1 fruit fly cellular context compared by ENCODE assay signal in genomic region chr2L:6841349-6841748, dm6.
TF ChIP-seq lines count a peak whose summit lies in the region.

No protein-coding gene starts in this region.

TF ChIP-seq in whole organism, embryonic, 481 proteins besides CTCF, POLR2A, EP300 and RAD21 (continued from another document and continues in another):
- peak; percentile 50 for TF ChIP-seq CG8359 (GFP tag; optimal IDR thresholded peaks at IDR 0.05; lab: Kevin White, UChicago; ENCODE audit: borderline replicate concordance)
- no peak for TF ChIP-seq Sry-β (GFP tag; optimal IDR thresholded peaks at IDR 0.05; lab: Kevin White, UChicago)
- peak; percentile 50 for TF ChIP-seq CG6654 (GFP tag; optimal IDR thresholded peaks at IDR 0.05; lab: Kevin White, UChicago)
- TF ChIP-seq pho (GFP tag; optimal IDR thresholded peaks at IDR 0.05; lab: Kevin White, UChicago): peak; percentile 13
- peak; percentile 81 for TF ChIP-seq CG8924 (tag; optimal IDR thresholded peaks at IDR 0.05; lab: Kevin White, UChicago)
- 0 out of 2 replicates have a peak, but pooled peaks have one; percentile 39 for TF ChIP-seq CG14014 (GFP tag; IDR thresholded peaks at IDR 0.05; lab: Robert Waterston, UW)
- peak; percentile 96 for TF ChIP-seq Ets65A (GFP tag; lab: Kevin White, UChicago)
- peak; percentile 55 for TF ChIP-seq CG5180 (GFP tag; optimal IDR thresholded peaks at IDR 0.05; lab: Kevin White, UChicago)
- peak; percentile 55 for TF ChIP-seq CG11723 (GFP tag; optimal IDR thresholded peaks at IDR 0.05; lab: Kevin White, UChicago)
- no peak for TF ChIP-seq CG31388 (GFP tag; optimal IDR thresholded peaks at IDR 0.05; lab: Kevin White, UChicago)
- no peak for TF ChIP-seq rib (GFP tag; IDR thresholded peaks at IDR 0.05; lab: Robert Waterston, UW)
- TF ChIP-seq dmrt99B (tag; optimal IDR thresholded peaks at IDR 0.05; lab: Kevin White, UChicago): peak; percentile 77
- TF ChIP-seq CkIIα-i1 (GFP tag; IDR thresholded peaks at IDR 0.05; lab: Robert Waterston, UW): no peak
- peak; percentile 46 for TF ChIP-seq CG4854 (GFP tag; optimal IDR thresholded peaks at IDR 0.05; lab: Kevin White, UChicago)
- no peak for TF ChIP-seq CG13287 (GFP tag; IDR thresholded peaks at IDR 0.05; lab: Robert Waterston, UW; ENCODE audit: partially characterized antibody)
- TF ChIP-seq Usf (GFP tag; optimal IDR thresholded peaks at IDR 0.05; lab: Kevin White, UChicago): peak; percentile 61
- peak; percentile 90 for TF ChIP-seq CG2712 (tag; optimal IDR thresholded peaks at IDR 0.05; lab: Kevin White, UChicago)
- TF ChIP-seq Meics (GFP tag; optimal IDR thresholded peaks at IDR 0.05; lab: Kevin White, UChicago): peak; percentile 26
- peak; percentile 74 for TF ChIP-seq Oli (tag; optimal IDR thresholded peaks at IDR 0.05; lab: Kevin White, UChicago)
- TF ChIP-seq CG13123 (GFP tag; optimal IDR thresholded peaks at IDR 0.05; lab: Kevin White, UChicago): peak; percentile 41
- TF ChIP-seq CoRest (tag; optimal IDR thresholded peaks at IDR 0.05; lab: Kevin White, UChicago): peak; percentile 80
- peak; percentile 82 for TF ChIP-seq chm (GFP tag; IDR thresholded peaks at IDR 0.05; lab: Robert Waterston, UW)
- peak; percentile 48; the same call in 1 of the 2 replicates for TF ChIP-seq seq (GFP tag; IDR thresholded peaks at IDR 0.05; lab: Robert Waterston, UW)
- peak; percentile 45 for TF ChIP-seq CG18764 (GFP tag; optimal IDR thresholded peaks at IDR 0.05; lab: Kevin White, UChicago)
- TF ChIP-seq CG1233 (GFP tag; optimal IDR thresholded peaks at IDR 0.05; lab: Kevin White, UChicago): peak; percentile 56
- peak; percentile 34 for TF ChIP-seq tx (GFP tag; optimal IDR thresholded peaks at IDR 0.05; lab: Kevin White, UChicago)
- TF ChIP-seq slbo (GFP tag; IDR thresholded peaks at IDR 0.05; lab: Robert Waterston, UW): peak; percentile 50
- peak; percentile 71 for TF ChIP-seq Gsc (GFP tag; IDR thresholded peaks at IDR 0.05; lab: Robert Waterston, UW)
- TF ChIP-seq stc (GFP tag; IDR thresholded peaks at IDR 0.05; lab: Robert Waterston, UW): peak; percentile 52; the same call in 1 of the 2 replicates
- peak in 1 of 3 experiments; percentile 91 for TF ChIP-seq lola (GFP tag; optimal IDR thresholded peaks at IDR 0.05; lab: Kevin White, UChicago)
- peak; percentile 33 for TF ChIP-seq Sry-δ (GFP tag; optimal IDR thresholded peaks at IDR 0.05; lab: Kevin White, UChicago)
- TF ChIP-seq ro (GFP tag; IDR thresholded peaks at IDR 0.05; lab: Robert Waterston, UW): peak; percentile 59; the same call in 1 of the 2 replicates
- peak; percentile 92 for TF ChIP-seq zfh1 (GFP tag; IDR thresholded peaks at IDR 0.05; lab: Robert Waterston, UW)
- no peak for TF ChIP-seq CG43689 (GFP tag; IDR thresholded peaks at IDR 0.05; lab: Robert Waterston, UW)
- peak; percentile 11 for TF ChIP-seq CG9797 (GFP tag; optimal IDR thresholded peaks at IDR 0.05; lab: Kevin White, UChicago)
- peak; percentile 17; the same call in 1 of the 2 replicates for TF ChIP-seq Taf1 (GFP tag; IDR thresholded peaks at IDR 0.05; lab: Robert Waterston, UW)
- peak; percentile 3 for TF ChIP-seq CG15479 (GFP tag; optimal IDR thresholded peaks at IDR 0.05; lab: Kevin White, UChicago)
- TF ChIP-seq nau (GFP tag; optimal IDR thresholded peaks at IDR 0.05; lab: Kevin White, UChicago): no peak
- TF ChIP-seq pros (GFP tag; optimal IDR thresholded peaks at IDR 0.05; lab: Kevin White, UChicago): peak; percentile 87
- TF ChIP-seq gce (GFP tag; IDR thresholded peaks at IDR 0.05; lab: Robert Waterston, UW): peak; percentile 75; the same call in 2 of the 3 replicates
- peak; percentile 50; the same call in 1 of the 2 replicates for TF ChIP-seq CG14441 (GFP tag; IDR thresholded peaks at IDR 0.05; lab: Robert Waterston, UW)
- peak; percentile 76 for TF ChIP-seq CG5245 (GFP tag; optimal IDR thresholded peaks at IDR 0.05; lab: Kevin White, UChicago)
- TF ChIP-seq fd64A (GFP tag; optimal IDR thresholded peaks at IDR 0.05; lab: Kevin White, UChicago): peak; percentile 42
- TF ChIP-seq CG10209 (GFP tag; optimal IDR thresholded peaks at IDR 0.05; lab: Kevin White, UChicago): peak; percentile 68
- peak; percentile 45 for TF ChIP-seq run (tag; optimal IDR thresholded peaks at IDR 0.05; lab: Kevin White, UChicago)
- TF ChIP-seq Drgx (GFP tag; IDR thresholded peaks at IDR 0.05; lab: Robert Waterston, UW): no peak
- TF ChIP-seq CG2889 (GFP tag; IDR thresholded peaks at IDR 0.05; lab: Robert Waterston, UW): 0 out of 3 replicates have a peak, but pooled peaks have one; percentile 10
- peak; percentile 41 for TF ChIP-seq kah (GFP tag; optimal IDR thresholded peaks at IDR 0.05; lab: Kevin White, UChicago)
- peak; percentile 73 for TF ChIP-seq Xbp1 (GFP tag; optimal IDR thresholded peaks at IDR 0.05; lab: Kevin White, UChicago)
- peak in 1 of 2 experiments; percentile 29 for TF ChIP-seq tll (GFP tag; optimal IDR thresholded peaks at IDR 0.05; lab: Kevin White, UChicago)
- peak; percentile 62 for TF ChIP-seq Six4 (GFP tag; optimal IDR thresholded peaks at IDR 0.05; lab: Kevin White, UChicago)
- TF ChIP-seq CG7372 (GFP tag; IDR thresholded peaks at IDR 0.05; lab: Robert Waterston, UW): peak; percentile 70
- TF ChIP-seq Abd-B (GFP tag; optimal IDR thresholded peaks at IDR 0.05; lab: Kevin White, UChicago): peak; percentile 57
- TF ChIP-seq ERR (GFP tag; optimal IDR thresholded peaks at IDR 0.05; lab: Kevin White, UChicago): no peak
- peak; percentile 22 for TF ChIP-seq cato (GFP tag; optimal IDR thresholded peaks at IDR 0.05; lab: Kevin White, UChicago; ENCODE audit: borderline replicate concordance)
- TF ChIP-seq sqz (GFP tag; optimal IDR thresholded peaks at IDR 0.05; lab: Kevin White, UChicago): peak; percentile 62
- TF ChIP-seq sens (GFP tag; lab: Kevin White, UChicago): peak; percentile 98
- no peak for TF ChIP-seq nerfin-2 (GFP tag; IDR thresholded peaks at IDR 0.05; lab: Robert Waterston, UW; ENCODE audit: partially characterized antibody)
- TF ChIP-seq peb (GFP tag; IDR thresholded peaks at IDR 0.05; lab: Robert Waterston, UW): peak; percentile 65; the same call in 1 of the 2 replicates
- TF ChIP-seq mam (GFP tag; optimal IDR thresholded peaks at IDR 0.05; lab: Kevin White, UChicago): peak; percentile 34
- TF ChIP-seq wek (GFP tag; optimal IDR thresholded peaks at IDR 0.05; lab: Kevin White, UChicago): peak; percentile 19
- peak; percentile 20; the same call in 1 of the 2 replicates for TF ChIP-seq E2f2 (GFP tag; IDR thresholded peaks at IDR 0.05; lab: Robert Waterston, UW)
- peak; percentile 83 for TF ChIP-seq nmo (GFP tag; optimal IDR thresholded peaks at IDR 0.05; lab: Kevin White, UChicago)
- TF ChIP-seq CG2199 (GFP tag; IDR thresholded peaks at IDR 0.05; lab: Robert Waterston, UW): peak; percentile 30; the same call in 1 of the 3 replicates
- TF ChIP-seq maf-S (GFP tag; optimal IDR thresholded peaks at IDR 0.05; lab: Kevin White, UChicago): peak; percentile 24
- TF ChIP-seq otp (GFP tag; IDR thresholded peaks at IDR 0.05; lab: Robert Waterston, UW): peak; percentile 85
- TF ChIP-seq CG32772 (GFP tag; IDR thresholded peaks at IDR 0.05; lab: Robert Waterston, UW): peak; percentile 77
- TF ChIP-seq jigr1 (GFP tag; IDR thresholded peaks at IDR 0.05; lab: Robert Waterston, UW): peak; percentile 74; the same call in 2 of the 3 replicates
- peak in 1 of 2 experiments; percentile 92 for TF ChIP-seq bsh (GFP tag; optimal IDR thresholded peaks at IDR 0.05; lab: Kevin White, UChicago)
- peak; percentile 40; the same call in 1 of the 2 replicates for TF ChIP-seq ap (GFP tag; IDR thresholded peaks at IDR 0.05; lab: Robert Waterston, UW)
- TF ChIP-seq Lhr (GFP tag; optimal IDR thresholded peaks at IDR 0.05; lab: Kevin White, UChicago): peak; percentile 71
- no peak for TF ChIP-seq exex (tag; optimal IDR thresholded peaks at IDR 0.05; lab: Kevin White, UChicago)
- peak; percentile 91 for TF ChIP-seq gsb-n (tag; optimal IDR thresholded peaks at IDR 0.05; lab: Kevin White, UChicago)
- TF ChIP-seq Pdp1 (GFP tag; optimal IDR thresholded peaks at IDR 0.05; lab: Kevin White, UChicago): peak in 1 of 2 experiments; percentile 61
- TF ChIP-seq CG15514 (GFP tag; optimal IDR thresholded peaks at IDR 0.05; lab: Kevin White, UChicago): no peak
- peak; percentile 35 for TF ChIP-seq Mad (GFP tag; optimal IDR thresholded peaks at IDR 0.05; lab: Kevin White, UChicago)
- peak; percentile 95 for TF ChIP-seq sens-2 (GFP tag; IDR thresholded peaks at IDR 0.05; lab: Robert Waterston, UW)
- peak; percentile 66 for TF ChIP-seq CG7271 (tag; optimal IDR thresholded peaks at IDR 0.05; lab: Kevin White, UChicago)
- peak; percentile 68 for TF ChIP-seq Mes4 (GFP tag; optimal IDR thresholded peaks at IDR 0.05; lab: Kevin White, UChicago)
- peak; percentile 70 for TF ChIP-seq Hsf (GFP tag; optimal IDR thresholded peaks at IDR 0.05; lab: Kevin White, UChicago)
- peak; percentile 37 for TF ChIP-seq CG10654 (GFP tag; optimal IDR thresholded peaks at IDR 0.05; lab: Kevin White, UChicago)
- TF ChIP-seq CG16863 (GFP tag; optimal IDR thresholded peaks at IDR 0.05; lab: Kevin White, UChicago): peak; percentile 68
- peak; percentile 90 for TF ChIP-seq CG15696 (tag; optimal IDR thresholded peaks at IDR 0.05; lab: Kevin White, UChicago)
- no peak for TF ChIP-seq CG8478 (optimal IDR thresholded peaks at IDR 0.05; lab: Kevin White, UChicago)
- TF ChIP-seq wdn (GFP tag; IDR thresholded peaks at IDR 0.05; lab: Robert Waterston, UW): no peak
- TF ChIP-seq sisA (GFP tag; IDR thresholded peaks at IDR 0.05; lab: Robert Waterston, UW): peak; percentile 71
- peak; percentile 90 for TF ChIP-seq CG9727 (GFP tag; optimal IDR thresholded peaks at IDR 0.05; lab: Kevin White, UChicago)
- peak; percentile 88 for TF ChIP-seq CG18262 (tag; optimal IDR thresholded peaks at IDR 0.05; lab: Kevin White, UChicago)
- TF ChIP-seq Hr39 (optimal IDR thresholded peaks at IDR 0.05; lab: Kevin White, UChicago): no peak
- TF ChIP-seq CHES-1-like (GFP tag; optimal IDR thresholded peaks at IDR 0.05; lab: Kevin White, UChicago): peak; percentile 10
- peak; percentile 65 for TF ChIP-seq E2f1 (GFP tag; IDR thresholded peaks at IDR 0.05; lab: Robert Waterston, UW)
- peak; percentile 87 for TF ChIP-seq CG33557 (GFP tag; optimal IDR thresholded peaks at IDR 0.05; lab: Kevin White, UChicago)
- peak; percentile 18 for TF ChIP-seq CrebB (tag; optimal IDR thresholded peaks at IDR 0.05; lab: Kevin White, UChicago)
- TF ChIP-seq lab (GFP tag; optimal IDR thresholded peaks at IDR 0.05; lab: Kevin White, UChicago): peak; percentile 43
- TF ChIP-seq CG6272 (GFP tag; IDR thresholded peaks at IDR 0.05; lab: Robert Waterston, UW): peak; percentile 68
- peak; percentile 91 for TF ChIP-seq ara (GFP tag; IDR thresholded peaks at IDR 0.05; lab: Robert Waterston, UW)
- no peak for TF ChIP-seq CG15073 (GFP tag; optimal IDR thresholded peaks at IDR 0.05; lab: Kevin White, UChicago)
- peak; percentile 28 for TF ChIP-seq caup (GFP tag; optimal IDR thresholded peaks at IDR 0.05; lab: Kevin White, UChicago; ENCODE audit: severe bottlenecking)
- TF ChIP-seq slou (GFP tag; optimal IDR thresholded peaks at IDR 0.05; lab: Kevin White, UChicago): peak; percentile 57
- peak; percentile 69 for TF ChIP-seq ewg (GFP tag; optimal IDR thresholded peaks at IDR 0.05; lab: Kevin White, UChicago)
- peak; percentile 20 for TF ChIP-seq salm (tag; optimal IDR thresholded peaks at IDR 0.05; lab: Kevin White, UChicago)
- TF ChIP-seq zf30C (GFP tag; optimal IDR thresholded peaks at IDR 0.05; lab: Kevin White, UChicago): peak; percentile 89
- peak; percentile 45 for TF ChIP-seq ems (GFP tag; optimal IDR thresholded peaks at IDR 0.05; lab: Kevin White, UChicago)
- peak; percentile 60; the same call in 2 of the 3 replicates for TF ChIP-seq tgo (GFP tag; IDR thresholded peaks at IDR 0.05; lab: Robert Waterston, UW)
- peak; percentile 70 for TF ChIP-seq Ptx1 (GFP tag; IDR thresholded peaks at IDR 0.05; lab: Robert Waterston, UW)
- no peak for TF ChIP-seq prd (optimal IDR thresholded peaks at IDR 0.05; lab: Kevin White, UChicago)
- TF ChIP-seq prd (GFP tag; IDR thresholded peaks at IDR 0.05; lab: Robert Waterston, UW): peak; percentile 95
- TF ChIP-seq unc-4 (GFP tag; IDR thresholded peaks at IDR 0.05; lab: Robert Waterston, UW; ENCODE audit: partially characterized antibody): no peak
- peak; percentile 23 for TF ChIP-seq Deaf1 (tag; optimal IDR thresholded peaks at IDR 0.05; lab: Kevin White, UChicago)
- TF ChIP-seq Hey (tag; optimal IDR thresholded peaks at IDR 0.05; lab: Kevin White, UChicago): peak; percentile 81
- TF ChIP-seq Sox102F (GFP tag; optimal IDR thresholded peaks at IDR 0.05; lab: Kevin White, UChicago): peak; percentile 66
- TF ChIP-seq CG11695 (GFP tag; IDR thresholded peaks at IDR 0.05; lab: Robert Waterston, UW): peak; percentile 40; the same call in 1 of the 3 replicates
- peak in 1 of 2 experiments; percentile 3 for TF ChIP-seq crp (GFP tag; optimal IDR thresholded peaks at IDR 0.05; lab: Kevin White, UChicago)
- TF ChIP-seq wor (GFP tag; IDR thresholded peaks at IDR 0.05; lab: Robert Waterston, UW): peak; percentile 37; the same call in 1 of the 2 replicates
- no peak for TF ChIP-seq CG31365 (tag; optimal IDR thresholded peaks at IDR 0.05; lab: Kevin White, UChicago)
- no peak for TF ChIP-seq Fer1 (GFP tag; optimal IDR thresholded peaks at IDR 0.05; lab: Kevin White, UChicago)
- TF ChIP-seq zen (tag; optimal IDR thresholded peaks at IDR 0.05; lab: Kevin White, UChicago): peak; percentile 93
- TF ChIP-seq CG12299 (tag; optimal IDR thresholded peaks at IDR 0.05; lab: Kevin White, UChicago): peak; percentile 27
- no peak for TF ChIP-seq cg (GFP tag; optimal IDR thresholded peaks at IDR 0.05; lab: Kevin White, UChicago)
- peak; percentile 54 for TF ChIP-seq CG8290 (GFP tag; optimal IDR thresholded peaks at IDR 0.05; lab: Kevin White, UChicago)
- peak in 1 of 2 experiments; percentile 60 for TF ChIP-seq CG8290 (tag; optimal IDR thresholded peaks at IDR 0.05; lab: Kevin White, UChicago)
- TF ChIP-seq CG13624 (GFP tag; optimal IDR thresholded peaks at IDR 0.05; lab: Kevin White, UChicago): peak; percentile 42
- peak; percentile 42 for TF ChIP-seq CG9817 (tag; optimal IDR thresholded peaks at IDR 0.05; lab: Kevin White, UChicago)
- peak; percentile 80 for TF ChIP-seq oc (tag; optimal IDR thresholded peaks at IDR 0.05; lab: Kevin White, UChicago)
- peak; percentile 61 for TF ChIP-seq Sox100B (GFP tag; optimal IDR thresholded peaks at IDR 0.05; lab: Kevin White, UChicago)
- TF ChIP-seq sc (optimal IDR thresholded peaks at IDR 0.05; lab: Kevin White, UChicago): no peak
- TF ChIP-seq sc (GFP tag; optimal IDR thresholded peaks at IDR 0.05; lab: Kevin White, UChicago): peak; percentile 73
- TF ChIP-seq Eip74EF (GFP tag; optimal IDR thresholded peaks at IDR 0.05; lab: Kevin White, UChicago): peak in 1 of 2 experiments; percentile 46
- peak; percentile 10 for TF ChIP-seq fu2 (GFP tag; optimal IDR thresholded peaks at IDR 0.05; lab: Kevin White, UChicago)
